Worm (Caenorhabditis elegans) whole organism, L2 larva: Measurements from ENCODE around the gene acl-8.

ENCODE experiments used
- ama-1 ChIP-seq: fragments of 150-350 bp; optimal IDR thresholded peaks from 2 replicates; lab custom pipeline; 2018; ENCODE audit warnings: inconsistent platforms
- egl-27 ChIP-seq: sonication (generic microtip); optimal IDR thresholded peaks from 3 replicates; lab custom pipeline; 2017; ENCODE audit warnings: missing biosample characterization, missing genetic modification reagents, missing genetic modification characterization
- fos-1 ChIP-seq: fragments of 150-350 bp; optimal IDR thresholded peaks from 2 replicates; lab custom pipeline; 2014; ENCODE audit warnings: missing biosample characterization, missing genetic modification characterization
- nhr-11 ChIP-seq: fragments of 150-350 bp; optimal IDR thresholded peaks from 2 replicates; lab custom pipeline; 2014; ENCODE audit warnings: missing biosample characterization, missing genetic modification characterization
- nhr-237 ChIP-seq: fragments of 150-350 bp; optimal IDR thresholded peaks from 2 replicates; lab custom pipeline; 2014; ENCODE audit warnings: missing biosample characterization, missing genetic modification characterization

DNA sequence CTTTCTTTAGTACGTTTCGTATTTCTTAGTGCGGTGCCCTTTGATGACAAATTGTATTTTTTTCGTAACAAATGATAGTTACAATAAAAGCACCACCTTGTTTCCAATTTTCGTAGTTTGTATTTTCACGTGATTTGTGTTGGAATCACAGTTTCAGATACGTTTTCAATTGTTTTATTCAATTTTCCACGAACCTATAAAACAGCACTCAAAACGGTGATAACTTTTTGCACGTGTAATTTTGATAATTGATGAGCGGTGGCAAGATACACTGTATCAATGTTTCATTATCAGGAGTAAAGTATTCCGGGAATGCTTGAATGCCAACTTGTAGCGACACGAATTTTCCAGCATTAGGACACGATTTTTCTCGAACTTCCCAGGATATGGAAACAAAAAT lies 39.5 kb upstream of the acl-8 start:
- no peak for TF ChIP-seq nhr-11
- TF ChIP-seq nhr-237 (tag; lab: Kevin White, UChicago): no peak
- TF ChIP-seq egl-27 (tag; lab: Kevin White, UChicago): no peak
- TF ChIP-seq fos-1: peak; percentile 50
- TF ChIP-seq ama-1 (lab: Kevin White, UChicago): no peak
